Worm (Caenorhabditis elegans) whole organism, L1 larva: Measurements from ENCODE around the gene shw-1.
A peak's percentile ranks its signal among the peaks of the same experiment; 100 is the strongest.

Experiments
- C04F5.9 ChIP-seq: sonication (generic microtip); optimal IDR thresholded peaks from 2 replicates; lab custom pipeline; 2016; ENCODE audit warnings: missing genetic modification characterization, missing compliant biosample characterization
- C16A3.4 ChIP-seq: fragments of 150-350 bp; optimal IDR thresholded peaks from 2 replicates; lab custom pipeline; 2014; ENCODE audit warnings: missing biosample characterization, missing genetic modification characterization
- F16B12.6 ChIP-seq: fragments of 150-350 bp; optimal IDR thresholded peaks from 2 replicates; lab custom pipeline; 2014; ENCODE audit warnings: missing biosample characterization, missing genetic modification characterization
- Y116A8C.19 ChIP-seq: sonication (generic microtip); optimal IDR thresholded peaks from 2 replicates; lab custom pipeline; 2016; ENCODE audit warnings: missing compliant biosample characterization, missing genetic modification characterization, borderline replicate concordance
- alr-1 ChIP-seq: fragments of 200-800 bp; sonication (Bioruptor generic); optimal IDR thresholded peaks from 2 replicates; lab custom pipeline; 2018; ENCODE audit warnings: borderline replicate concordance, mild to moderate bottlenecking, missing genetic modification characterization, missing compliant biosample characterization
- aly-2 ChIP-seq: fragments of 150-350 bp; optimal IDR thresholded peaks from 2 replicates; lab custom pipeline; 2014; ENCODE audit warnings: missing biosample characterization, missing genetic modification characterization
- ama-1 ChIP-seq: fragments of 150-350 bp; optimal IDR thresholded peaks from 2 replicates; lab custom pipeline; 2014
- ceh-63 ChIP-seq: fragments of 200-800 bp; sonication (Bioruptor generic); optimal IDR thresholded peaks from 2 replicates; lab custom pipeline; 2018; ENCODE audit warnings: mild to moderate bottlenecking, missing genetic modification characterization, missing compliant biosample characterization
- ceh-8 ChIP-seq: fragments of 200-800 bp; sonication (Bioruptor generic); optimal IDR thresholded peaks from 2 replicates; lab custom pipeline; 2018; ENCODE audit warnings: mild to moderate bottlenecking, missing genetic modification characterization, moderate library complexity, missing compliant biosample characterization
- ceh-82 ChIP-seq, 3 experiments: fragments of 150-350 bp in 1 of 3; sonication (generic microtip) in 2 of 3; optimal IDR thresholded peaks; 2 replicates each; lab custom pipeline; 2014 to 2017; ENCODE audit warnings: missing biosample characterization in 3 of 3, missing genetic modification characterization in 3 of 3
- ceh-88 ChIP-seq: fragments of 200-800 bp; sonication (Bioruptor generic); IDR thresholded peaks from 2 replicates; pipeline ENCODE4 v1.3.6; 2022; ENCODE audit warnings: missing genetic modification characterization, missing compliant biosample characterization
- ceh-90 ChIP-seq: sonication (generic microtip); optimal IDR thresholded peaks from 2 replicates; lab custom pipeline; 2016; ENCODE audit warnings: missing genetic modification characterization, missing compliant biosample characterization
- dsc-1 ChIP-seq: sonication (generic microtip); optimal IDR thresholded peaks from 2 replicates; lab custom pipeline; 2016; ENCODE audit warnings: mild to moderate bottlenecking, missing genetic modification characterization, missing compliant biosample characterization
- efl-3 ChIP-seq: fragments of 200-800 bp; sonication (Bioruptor generic); optimal IDR thresholded peaks from 2 replicates; lab custom pipeline; 2018; ENCODE audit warnings: mild to moderate bottlenecking, missing genetic modification characterization, missing compliant biosample characterization
- egl-13 ChIP-seq: sonication (generic microtip); optimal IDR thresholded peaks from 2 replicates; lab custom pipeline; 2016; ENCODE audit warnings: missing genotype, missing genetic modification reagents, missing genetic modification characterization, missing compliant biosample characterization
- elt-2 ChIP-seq: sonication (generic microtip); optimal IDR thresholded peaks from 2 replicates; lab custom pipeline; 2016; ENCODE audit warnings: missing genetic modification characterization, mild to moderate bottlenecking, inconsistent platforms, missing compliant biosample characterization, missing genetic modification reagents
- fkh-8 ChIP-seq: sonication (generic microtip); optimal IDR thresholded peaks from 2 replicates; lab custom pipeline; 2016; ENCODE audit warnings: mild to moderate bottlenecking, missing genetic modification characterization, missing compliant biosample characterization
- fos-1 ChIP-seq: fragments of 150-350 bp; optimal IDR thresholded peaks from 2 replicates; lab custom pipeline; 2014; ENCODE audit warnings: missing biosample characterization, missing genetic modification characterization
- hlh-4 ChIP-seq: sonication (generic microtip); optimal IDR thresholded peaks from 2 replicates; lab custom pipeline; 2016; ENCODE audit warnings: mild to moderate bottlenecking, missing genetic modification characterization, missing compliant biosample characterization
- hpl-2 ChIP-seq: fragments of 150-350 bp; optimal IDR thresholded peaks from 2 replicates; lab custom pipeline; 2014; ENCODE audit warnings: missing biosample characterization, missing genetic modification reagents, missing genetic modification characterization
- isw-1 ChIP-seq: fragments of 200-800 bp; sonication (Bioruptor generic); IDR thresholded peaks from 2 replicates; pipeline ENCODE4 v1.3.6; 2022; ENCODE audit warnings: missing genetic modification characterization, missing compliant biosample characterization
- jun-1 ChIP-seq: fragments of 150-350 bp; optimal IDR thresholded peaks from 2 replicates; lab custom pipeline; 2014; ENCODE audit warnings: missing biosample characterization, missing genetic modification reagents, missing genetic modification characterization
- lin-13 ChIP-seq: fragments of 150-350 bp; optimal IDR thresholded peaks from 2 replicates; lab custom pipeline; 2014; ENCODE audit warnings: missing biosample characterization, missing genetic modification reagents, missing genetic modification characterization
- lin-15B ChIP-seq: fragments of 150-350 bp; sonication (generic microtip); optimal IDR thresholded peaks from 3 replicates; lab custom pipeline; 2014; ENCODE audit warnings: missing biosample characterization, missing genetic modification characterization
- lin-39 ChIP-seq: fragments of 150-350 bp; optimal IDR thresholded peaks from 2 replicates; lab custom pipeline; 2014; ENCODE audit warnings: missing biosample characterization, missing genetic modification reagents, missing genetic modification characterization
- lir-3 ChIP-seq: sonication (generic microtip); optimal IDR thresholded peaks from 2 replicates; lab custom pipeline; 2016; ENCODE audit warnings: mild to moderate bottlenecking, missing genetic modification characterization, moderate library complexity, missing compliant biosample characterization; ENCODE audit not compliant: poor library complexity
- lsy-2 ChIP-seq, 2 experiments: fragments of 150-350 bp; optimal IDR thresholded peaks; 2 replicates each; lab custom pipeline; 2014; ENCODE audit warnings: missing biosample characterization in 2 of 2, missing genetic modification characterization in 2 of 2
- nhr-12 ChIP-seq: sonication (generic microtip); optimal IDR thresholded peaks from 2 replicates; lab custom pipeline; 2017; ENCODE audit warnings: missing biosample characterization, missing genetic modification characterization
- nhr-19 ChIP-seq: fragments of 200-800 bp; sonication (Bioruptor generic); conservative IDR thresholded peaks from 2 replicates; pipeline ENCODE4 v1.3.6; 2022; ENCODE audit warnings: missing genetic modification characterization, missing compliant biosample characterization
- nhr-237 ChIP-seq: fragments of 150-350 bp; optimal IDR thresholded peaks from 2 replicates; lab custom pipeline; 2014; ENCODE audit warnings: missing biosample characterization, missing genetic modification characterization
- nhr-47 ChIP-seq: sonication (generic microtip); optimal IDR thresholded peaks from 2 replicates; lab custom pipeline; 2016; ENCODE audit warnings: mild to moderate bottlenecking, missing genetic modification characterization, moderate library complexity, missing compliant biosample characterization
- nhr-77 ChIP-seq: fragments of 150-350 bp; optimal IDR thresholded peaks from 2 replicates; lab custom pipeline; 2014; ENCODE audit warnings: missing biosample characterization, missing genetic modification characterization
- nhr-85 ChIP-seq: sonication (generic microtip); peaks from one replicate; lab custom pipeline; 2016; ENCODE audit warnings: missing genetic modification characterization, inconsistent platforms, missing compliant biosample characterization
- nhr-90 ChIP-seq: sonication (generic microtip); optimal IDR thresholded peaks from 2 replicates; lab custom pipeline; 2016; ENCODE audit warnings: mild to moderate bottlenecking, missing genetic modification characterization, missing compliant biosample characterization; ENCODE audit not compliant: poor library complexity
- pag-3 ChIP-seq: sonication (generic microtip); optimal IDR thresholded peaks from 2 replicates; lab custom pipeline; 2017; ENCODE audit warnings: missing genetic modification characterization, mild to moderate bottlenecking, missing compliant biosample characterization, antibody characterized with exemption, borderline replicate concordance; ENCODE audit not compliant: insufficient read depth
- pqm-1 ChIP-seq: sonication (generic microtip); optimal IDR thresholded peaks from 3 replicates; lab custom pipeline; 2017; ENCODE audit warnings: missing biosample characterization, missing genetic modification characterization
- rnt-1 ChIP-seq: sonication (generic microtip); optimal IDR thresholded peaks from 2 replicates; lab custom pipeline; 2016; ENCODE audit warnings: mild to moderate bottlenecking, missing genetic modification characterization, moderate library complexity, missing compliant biosample characterization
- sptf-1 ChIP-seq: fragments of 150-350 bp; optimal IDR thresholded peaks from 2 replicates; lab custom pipeline; 2014; ENCODE audit warnings: missing biosample characterization, missing genetic modification characterization
- swsn-7 ChIP-seq: sonication (generic microtip); optimal IDR thresholded peaks from 2 replicates; lab custom pipeline; 2016; ENCODE audit warnings: missing genetic modification characterization, missing compliant biosample characterization
- tbx-2 ChIP-seq: sonication (generic microtip); optimal IDR thresholded peaks from 2 replicates; lab custom pipeline; 2016; ENCODE audit warnings: missing genetic modification characterization, missing compliant biosample characterization
- tlp-1 ChIP-seq: fragments of 150-350 bp; optimal IDR thresholded peaks from 2 replicates; lab custom pipeline; 2014; ENCODE audit warnings: missing biosample characterization, missing genetic modification characterization
- unc-130 ChIP-seq: fragments of 150-350 bp; optimal IDR thresholded peaks from 2 replicates; lab custom pipeline; 2017; ENCODE audit warnings: missing biosample characterization, missing genetic modification characterization, inconsistent platforms
- unc-86 ChIP-seq: sonication (generic microtip); optimal IDR thresholded peaks from 2 replicates; lab custom pipeline; 2016; ENCODE audit warnings: missing genetic modification characterization, missing compliant biosample characterization
- unc-98 ChIP-seq: fragments of 200-800 bp; sonication (Bioruptor generic); IDR thresholded peaks from 2 replicates; pipeline ENCODE4 v1.3.6; 2022; ENCODE audit warnings: missing genetic modification characterization, missing compliant biosample characterization
- vab-15 ChIP-seq: sonication (generic microtip); optimal IDR thresholded peaks from 2 replicates; lab custom pipeline; 2017; ENCODE audit warnings: missing genotype, mild to moderate bottlenecking, missing genetic modification characterization, missing compliant biosample characterization
- ztf-11 ChIP-seq, 2 experiments: sonication (generic microtip); optimal IDR thresholded peaks; 2 replicates each; lab custom pipeline; 2016 to 2017; ENCODE audit warnings: missing genetic modification characterization in 2 of 2, missing biosample characterization in 1 of 2, missing compliant biosample characterization in 1 of 2
- ztf-4 ChIP-seq: fragments of 150-350 bp; optimal IDR thresholded peaks from 2 replicates; lab custom pipeline; 2014; ENCODE audit warnings: missing biosample characterization, missing genetic modification characterization

shw-1 gene

DNA sequence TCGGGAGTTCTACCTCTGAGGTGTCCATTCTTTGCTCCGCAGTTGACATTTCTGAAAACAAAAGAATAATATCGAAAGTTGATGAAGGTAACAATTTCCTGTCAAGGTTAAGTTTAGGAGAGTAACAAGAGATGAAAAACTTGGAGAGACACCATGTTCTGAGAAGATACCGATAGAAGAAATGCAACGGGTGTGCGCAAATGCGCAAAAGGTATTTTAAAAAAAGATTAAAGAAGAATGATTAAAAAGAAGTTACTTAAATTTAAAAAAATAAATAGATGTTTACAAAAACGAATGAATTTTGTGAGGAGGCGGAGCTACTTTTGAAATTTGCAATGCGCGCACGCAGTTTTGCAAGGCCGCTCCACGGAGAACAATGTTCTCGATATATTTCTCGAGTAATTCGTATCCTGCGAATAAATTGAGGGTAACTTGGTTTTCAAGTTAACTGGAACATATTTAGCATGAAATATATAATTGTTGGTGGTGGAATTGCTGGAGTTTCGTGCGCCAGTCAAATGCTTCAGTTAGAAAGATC is 3.8 kb upstream of the shw-1 start, which contains the start of the genes ran-3 and C26D10.3 (continued):
- TF ChIP-seq fkh-8 (tag; lab: Kevin White, UChicago), result no peak
- TF ChIP-seq unc-130 (tag; lab: Kevin White, UChicago), result peak; percentile 86
- TF ChIP-seq elt-2 (tag; lab: Kevin White, UChicago), result no peak
- no peak for TF ChIP-seq nhr-12 (tag; lab: Kevin White, UChicago)
- peak; percentile 57 for TF ChIP-seq nhr-47
- TF ChIP-seq F16B12.6 (tag; lab: Kevin White, UChicago), result no peak
- TF ChIP-seq ztf-4 (tag; lab: Kevin White, UChicago), result no peak
- peak; percentile 3 for TF ChIP-seq nhr-90 (tag; lab: Kevin White, UChicago)
- TF ChIP-seq unc-98 (GFP tag; lab: Robert Waterston, UW), result no peak
- TF ChIP-seq nhr-77 (tag; lab: Kevin White, UChicago), result no peak
- no peak for TF ChIP-seq jun-1
- no peak for TF ChIP-seq hpl-2
- peak; percentile 18 for TF ChIP-seq lir-3 (tag; lab: Kevin White, UChicago)
- TF ChIP-seq nhr-85 (tag; lab: Kevin White, UChicago), result peak; percentile 45
- TF ChIP-seq tbx-2 (tag; lab: Kevin White, UChicago), result peak; percentile 46
- no peak for TF ChIP-seq ceh-90 (tag; lab: Kevin White, UChicago)
- TF ChIP-seq rnt-1 (tag; lab: Kevin White, UChicago), result peak; percentile 60
- TF ChIP-seq unc-86 (tag; lab: Kevin White, UChicago), result peak; percentile 9
- TF ChIP-seq C16A3.4 (tag; lab: Kevin White, UChicago), result peak; percentile 68
- TF ChIP-seq ceh-8 (GFP tag; lab: Kevin White, UChicago), result no peak
- TF ChIP-seq C04F5.9 (tag; lab: Kevin White, UChicago), result peak; percentile 12
- TF ChIP-seq sptf-1 (tag; lab: Kevin White, UChicago), result no peak
- TF ChIP-seq dsc-1 (tag; lab: Kevin White, UChicago), result no peak
- TF ChIP-seq swsn-7 (tag; lab: Kevin White, UChicago), result peak; percentile 53
- TF ChIP-seq ceh-63, result no peak
- no peak for TF ChIP-seq efl-3 (GFP tag; lab: Kevin White, UChicago)
- no peak for TF ChIP-seq nhr-237
- TF ChIP-seq aly-2, result no peak
- no peak for TF ChIP-seq pqm-1 (tag; lab: Kevin White, UChicago)
- TF ChIP-seq fos-1 (tag; lab: Kevin White, UChicago), result no peak
- TF ChIP-seq lin-15B (tag; lab: Kevin White, UChicago), result no peak
- no peak for TF ChIP-seq ztf-11 (tag; optimal IDR thresholded peaks at IDR 0.05; lab: Kevin White, UChicago)
- no peak for TF ChIP-seq alr-1 (tag; lab: Kevin White, UChicago)
- peak; percentile 43 for TF ChIP-seq lin-13 (GFP tag; lab: Kevin White, UChicago)
- TF ChIP-seq ceh-82 (tag; optimal IDR thresholded peaks at IDR 0.05; lab: Kevin White, UChicago), result peak in 2 of 3 experiments; percentile 4 to 35
- TF ChIP-seq pag-3 (tag; lab: Kevin White, UChicago), result no peak
- TF ChIP-seq hlh-4 (tag; lab: Kevin White, UChicago), result no peak
- TF ChIP-seq egl-13 (tag; lab: Kevin White, UChicago), result no peak
- TF ChIP-seq Y116A8C.19 (tag; lab: Kevin White, UChicago), result no peak
- no peak for TF ChIP-seq ceh-88
- no peak for TF ChIP-seq tlp-1 (tag; lab: Kevin White, UChicago)
- TF ChIP-seq isw-1 (GFP tag; lab: Robert Waterston, UW), result no peak
- peak; percentile 56 for TF ChIP-seq nhr-19 (GFP tag; lab: Robert Waterston, UW)
- no peak for TF ChIP-seq ama-1 (lab: Kevin White, UChicago)
- TF ChIP-seq lin-39 (tag; lab: Kevin White, UChicago), result peak; percentile 11
- TF ChIP-seq vab-15 (tag; lab: Kevin White, UChicago), result no peak
- TF ChIP-seq lsy-2 (tag; optimal IDR thresholded peaks at IDR 0.05; lab: Kevin White, UChicago), result peak; percentile 43 to 61
